Fruit fly (Drosophila melanogaster): ENCODE results near the gene CG34316.
A peak's percentile ranks its signal among the peaks of the same experiment; 100 is the strongest.

CG34316 gene

dm6 chr3R:15208712-15209499 lies 21.5 kb upstream of the CG34316 start, which contains the start of the genes Spn88Eb and Mau2 (continued):
- TF ChIP-seq CG2120 (GFP tag; optimal IDR thresholded peaks at IDR 0.05) (peak; percentile 81), Sin3A (optimal IDR thresholded peaks at IDR 0.05) (peak; percentile 61), CG7987 (GFP tag; optimal IDR thresholded peaks at IDR 0.05) (peak; percentile 10), CG4707 (GFP tag; optimal IDR thresholded peaks at IDR 0.05) (no peak), caup (GFP tag; optimal IDR thresholded peaks at IDR 0.05; ENCODE audit: severe bottlenecking) (peak; percentile 67), CG14667 (GFP tag; IDR thresholded peaks at IDR 0.05) (peak; percentile 82), Pdp1 (GFP tag; optimal IDR thresholded peaks at IDR 0.05) (peak; percentile 35 to 73), abd-A (tag; optimal IDR thresholded peaks at IDR 0.05) (no peak), fu2 (GFP tag; optimal IDR thresholded peaks at IDR 0.05) (peak; percentile 52), Dfd (GFP tag; optimal IDR thresholded peaks at IDR 0.05) (no peak), knrl (GFP tag; IDR thresholded peaks at IDR 0.05; ENCODE audit: partially characterized antibody) (peak; percentile 82), MBD-R2 (GFP tag; IDR thresholded peaks at IDR 0.05) (peak; percentile 97), NK7.1 (GFP tag; optimal IDR thresholded peaks at IDR 0.05) (no peak), CG2202 (tag; optimal IDR thresholded peaks at IDR 0.05) (no peak), rib (GFP tag; IDR thresholded peaks at IDR 0.05) (peak; percentile 87), CG1024 (GFP tag; IDR thresholded peaks at IDR 0.05) (peak; percentile 60), Antp (GFP tag; optimal IDR thresholded peaks at IDR 0.05) (peak; percentile 75), dan (GFP tag; IDR thresholded peaks at IDR 0.05) (no peak), CG18764 (GFP tag; optimal IDR thresholded peaks at IDR 0.05) (peak; percentile 48), HmgD (GFP tag; optimal IDR thresholded peaks at IDR 0.05) (peak; percentile 64), tin (GFP tag; optimal IDR thresholded peaks at IDR 0.05) (peak; percentile 69), CG9215 (GFP tag; IDR thresholded peaks at IDR 0.05) (peak; percentile 76), en (GFP tag; optimal IDR thresholded peaks at IDR 0.05) (no peak), CG6813 (GFP tag; optimal IDR thresholded peaks at IDR 0.05) (no peak), Spps (tag; optimal IDR thresholded peaks at IDR 0.05) (no peak), ro (GFP tag; IDR thresholded peaks at IDR 0.05) (no peak; the same call in 1 of the 2 replicates), CG17612 (GFP tag; IDR thresholded peaks at IDR 0.05) (peak; percentile 53; the same call in 1 of the 2 replicates), Chrac-16 (GFP tag; optimal IDR thresholded peaks at IDR 0.05) (peak; percentile 65), ewg (GFP tag; optimal IDR thresholded peaks at IDR 0.05) (peak; percentile 41), CG10462 (GFP tag; optimal IDR thresholded peaks at IDR 0.05) (no peak), slbo (GFP tag; IDR thresholded peaks at IDR 0.05) (peak; percentile 91), MESR4 (GFP tag; optimal IDR thresholded peaks at IDR 0.05) (peak; percentile 67), Aef1 (GFP tag; IDR thresholded peaks at IDR 0.05) (peak; percentile 69), unc-4 (GFP tag; IDR thresholded peaks at IDR 0.05; ENCODE audit: partially characterized antibody) (peak; percentile 72), Ets65A (GFP tag) (peak; percentile 97), pho (GFP tag; optimal IDR thresholded peaks at IDR 0.05) (peak; percentile 63), CG10654 (GFP tag; optimal IDR thresholded peaks at IDR 0.05) (peak; percentile 34), HHEX (GFP tag; optimal IDR thresholded peaks at IDR 0.05) (peak; percentile 42), CG11560 (tag; IDR thresholded peaks at IDR 0.05) (0 out of 3 replicates have a peak, but pooled peaks have one; percentile 47), onecut (GFP tag; IDR thresholded peaks at IDR 0.05) (peak; percentile 57), otp (GFP tag; IDR thresholded peaks at IDR 0.05) (peak; percentile 55; the same call in 1 of the 3 replicates), CG7745 (tag; optimal IDR thresholded peaks at IDR 0.05) (no peak), danr (GFP tag; IDR thresholded peaks at IDR 0.05) (no peak), mam (GFP tag; optimal IDR thresholded peaks at IDR 0.05) (peak; percentile 80), sisA (GFP tag; IDR thresholded peaks at IDR 0.05) (peak; percentile 62), CG17361 (GFP tag; IDR thresholded peaks at IDR 0.05) (peak; percentile 79; the same call in 2 of the 3 replicates), cas (GFP tag; IDR thresholded peaks at IDR 0.05) (peak; percentile 47; the same call in 1 of the 2 replicates), ci (GFP tag; IDR thresholded peaks at IDR 0.05) (peak; percentile 73), Lim3 (GFP tag; IDR thresholded peaks at IDR 0.05) (no peak), eve (GFP tag; optimal IDR thresholded peaks at IDR 0.05) (no peak)

Measured in whole organism, embryonic.